Worm (Caenorhabditis elegans) whole organism, L4/young adult: Measurements from ENCODE around the gene srt-74.

Experiments
- W03F9.2 ChIP-seq: fragments of 150-350 bp; optimal IDR thresholded peaks from 2 replicates; lab custom pipeline; 2014; ENCODE audit warnings: missing biosample characterization, missing genetic modification characterization
- him-1 ChIP-seq: sonication (generic microtip); optimal IDR thresholded peaks from 2 replicates; lab custom pipeline; 2016; ENCODE audit warnings: missing genotype, missing genetic modification reagents, missing genetic modification characterization, missing compliant biosample characterization

DNA sequence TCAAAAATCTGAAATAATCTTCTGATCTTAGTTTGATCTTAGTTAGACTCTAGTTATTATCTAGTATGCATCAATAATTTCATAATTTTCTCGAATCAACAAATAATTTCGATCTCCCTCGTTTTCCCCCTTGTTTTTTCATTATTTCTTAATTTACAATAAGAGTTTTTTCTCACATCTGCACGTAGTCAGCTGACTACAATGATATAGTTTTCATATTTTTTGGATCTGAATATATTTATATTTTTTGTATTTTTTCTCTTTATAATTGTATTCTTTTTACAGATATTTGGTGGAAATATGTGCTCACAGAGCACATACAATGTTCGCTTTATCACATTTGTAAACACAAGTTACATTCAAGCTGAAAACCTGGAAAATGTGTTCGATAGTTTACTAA, 38.2 kb downstream of the srt-74 start, which contains the start of gene sre-7:
- TF ChIP-seq him-1 (tag; lab: Kevin White, UChicago) = no peak
- no peak for TF ChIP-seq W03F9.2 (tag; lab: Kevin White, UChicago)
